Worm (Caenorhabditis elegans): ENCODE measurements around the gene mrpl-42.

DNA sequence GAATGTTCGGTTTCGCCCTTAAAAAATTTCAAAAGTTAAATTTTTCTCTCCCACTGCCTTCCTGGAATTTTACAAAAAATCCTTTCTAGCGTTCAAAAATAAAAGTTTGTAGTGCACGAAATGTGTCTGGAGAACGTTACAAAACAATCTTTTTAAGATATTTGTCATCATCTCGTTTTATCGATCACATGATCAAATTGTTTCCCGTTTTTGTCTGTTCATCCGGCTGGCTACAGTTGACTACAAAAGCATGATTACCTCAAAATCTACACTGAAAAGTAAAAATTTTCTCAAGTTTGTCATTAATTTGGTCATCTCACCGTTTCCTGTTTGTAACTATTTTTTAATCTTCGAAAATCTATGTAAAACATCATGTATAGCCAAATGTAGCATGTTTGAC, 43.2 kb downstream of the mrpl-42 start:
- TF ChIP-seq K02D7.2 (tag; optimal IDR thresholded peaks at IDR 0.05) (no peak), nhr-232 (tag; optimal IDR thresholded peaks at IDR 0.05) (no peak), ama-1 (optimal IDR thresholded peaks at IDR 0.05) (no peak), K09A11.1 (tag; optimal IDR thresholded peaks at IDR 0.05; ENCODE audit: insufficient read depth) (no peak)

Measured in whole organism, late embryonic.